Worm (Caenorhabditis elegans) whole organism, L2 larva: Measurements from ENCODE around the gene C14C6.3.

Experiments
- R02D3.7 ChIP-seq: fragments of 150-350 bp; optimal IDR thresholded peaks from 2 replicates; lab custom pipeline; 2014; ENCODE audit warnings: missing biosample characterization, missing genetic modification characterization
- ZK546.5 ChIP-seq: sonication (generic microtip); optimal IDR thresholded peaks from 2 replicates; lab custom pipeline; 2017; ENCODE audit warnings: missing biosample characterization, missing genetic modification characterization
- ama-1 ChIP-seq: fragments of 150-350 bp; optimal IDR thresholded peaks from 2 replicates; lab custom pipeline; 2018; ENCODE audit warnings: inconsistent platforms
- blmp-1 ChIP-seq: sonication (generic microtip); optimal IDR thresholded peaks from 2 replicates; lab custom pipeline; 2017; ENCODE audit warnings: missing genetic modification characterization, mild to moderate bottlenecking, missing compliant biosample characterization, antibody characterized with exemption, moderate library complexity; ENCODE audit not compliant: insufficient read depth
- dmd-4 ChIP-seq: sonication (generic microtip); optimal IDR thresholded peaks from 2 replicates; lab custom pipeline; 2017; ENCODE audit warnings: missing biosample characterization, missing genetic modification characterization
- egl-27 ChIP-seq: sonication (generic microtip); optimal IDR thresholded peaks from 3 replicates; lab custom pipeline; 2017; ENCODE audit warnings: missing biosample characterization, missing genetic modification reagents, missing genetic modification characterization
- fos-1 ChIP-seq: fragments of 150-350 bp; optimal IDR thresholded peaks from 2 replicates; lab custom pipeline; 2014; ENCODE audit warnings: missing biosample characterization, missing genetic modification characterization
- lin-11 ChIP-seq: fragments of 150-350 bp; sonication (generic microtip); optimal IDR thresholded peaks from 2 replicates; lab custom pipeline; 2014; ENCODE audit warnings: missing biosample characterization, missing genetic modification characterization, inconsistent platforms, mixed read lengths
- mdl-1 ChIP-seq, 2 experiments: fragments of 150-350 bp in 1 of 2; sonication (generic microtip) in 1 of 2; optimal IDR thresholded peaks; 2 replicates each; lab custom pipeline; 2017; ENCODE audit warnings: missing biosample characterization in 2 of 2, missing genetic modification characterization in 2 of 2
- skn-1 ChIP-seq: sonication (generic microtip); optimal IDR thresholded peaks from 2 replicates; lab custom pipeline; 2017; ENCODE audit warnings: missing biosample characterization, missing genetic modification characterization
- snpc-4 ChIP-seq: fragments of 150-350 bp; optimal IDR thresholded peaks from 2 replicates; lab custom pipeline; 2014; ENCODE audit warnings: missing biosample characterization, missing genetic modification characterization
- unc-62 ChIP-seq: fragments of 150-350 bp; optimal IDR thresholded peaks from 2 replicates; lab custom pipeline; 2014; ENCODE audit warnings: missing biosample characterization, missing genetic modification reagents, missing genetic modification characterization
- zag-1 ChIP-seq: fragments of 150-350 bp; optimal IDR thresholded peaks from 2 replicates; lab custom pipeline; 2014; ENCODE audit warnings: missing biosample characterization, missing genetic modification characterization
- ztf-11 ChIP-seq: sonication (generic microtip); optimal IDR thresholded peaks from 2 replicates; lab custom pipeline; 2017; ENCODE audit warnings: missing biosample characterization, missing genetic modification characterization

DNA sequence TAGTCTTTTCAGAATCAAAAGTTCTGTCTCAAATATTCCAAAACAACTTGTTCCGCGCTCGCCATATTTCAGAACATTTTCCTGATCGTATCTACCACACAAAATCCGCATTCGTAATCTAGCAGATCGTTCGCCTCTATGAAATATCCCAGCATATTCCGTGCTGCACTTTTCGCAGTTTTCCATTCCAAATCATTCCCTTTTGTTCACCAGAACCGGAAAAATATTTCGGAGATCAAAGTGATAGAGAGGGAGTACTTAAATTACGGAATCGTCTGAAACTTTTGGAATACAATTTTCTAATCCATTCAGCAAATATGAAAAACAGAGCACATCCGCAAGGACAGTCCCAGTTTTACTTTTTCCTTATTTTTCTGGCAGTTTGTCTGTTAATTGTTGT, 44.5 kb downstream of the C14C6.3 start, which contains the start of gene K06H6.1:
- TF ChIP-seq skn-1 (no peak), fos-1 (no peak), ztf-11 (tag; lab: Kevin White, UChicago) (no peak), blmp-1 (tag; lab: Kevin White, UChicago) (no peak), snpc-4 (tag; lab: Kevin White, UChicago) (no peak), dmd-4 (no peak), zag-1 (tag; lab: Kevin White, UChicago) (no peak), unc-62 (GFP tag; lab: Kevin White, UChicago) (no peak), egl-27 (tag; lab: Kevin White, UChicago) (no peak), ama-1 (lab: Kevin White, UChicago) (no peak), lin-11 (tag; lab: Kevin White, UChicago) (no peak), ZK546.5 (tag; lab: Kevin White, UChicago) (no peak), R02D3.7 (tag; lab: Kevin White, UChicago) (no peak), mdl-1 (tag; optimal IDR thresholded peaks at IDR 0.05; lab: Kevin White, UChicago) (no peak)
